Worm (Caenorhabditis elegans) whole organism, young adult: ENCODE data around the gene spch-1.

Source experiments
- B0035.1 ChIP-seq: sonication (generic microtip); optimal IDR thresholded peaks from 2 replicates; lab custom pipeline; 2016; ENCODE audit warnings: missing genetic modification characterization, mild to moderate bottlenecking, missing compliant biosample characterization, missing genotype, missing genetic modification reagents
- D2030.7 ChIP-seq: fragments of 200-800 bp; sonication (Bioruptor generic); IDR thresholded peaks from 2 replicates; pipeline ENCODE4 v1.3.6; 2022; ENCODE audit warnings: missing genetic modification reagents, missing genetic modification characterization, missing compliant biosample characterization
- F37B4.10 ChIP-seq: fragments of 200-800 bp; sonication (Bioruptor generic); IDR thresholded peaks from 2 replicates; pipeline ENCODE4 v1.3.6; 2022; ENCODE audit warnings: missing genetic modification characterization, missing compliant biosample characterization
- F55B11.4 ChIP-seq: sonication (generic microtip); optimal IDR thresholded peaks from 2 replicates; lab custom pipeline; 2016; ENCODE audit warnings: missing compliant biosample characterization, missing genetic modification characterization, borderline replicate concordance; ENCODE audit not compliant: insufficient read depth
- F57A8.1 ChIP-seq: fragments of 200-800 bp; sonication (Bioruptor generic); optimal IDR thresholded peaks from 2 replicates; lab custom pipeline; 2018; ENCODE audit warnings: mild to moderate bottlenecking, missing genetic modification characterization, moderate library complexity, missing compliant biosample characterization
- F57C9.4 ChIP-seq: sonication (generic microtip); optimal IDR thresholded peaks from 2 replicates; lab custom pipeline; 2017; ENCODE audit warnings: mild to moderate bottlenecking, missing genetic modification characterization, missing compliant biosample characterization
- T07F8.4 ChIP-seq: sonication (generic microtip); optimal IDR thresholded peaks from 2 replicates; lab custom pipeline; 2016; ENCODE audit warnings: mild to moderate bottlenecking, missing genetic modification characterization, moderate library complexity, missing compliant biosample characterization
- Y53F4B.3 ChIP-seq: fragments of 200-800 bp; sonication (Bioruptor generic); IDR thresholded peaks from 2 replicates; pipeline ENCODE4 v1.3.6; 2022; ENCODE audit warnings: missing genetic modification reagents, missing genetic modification characterization, missing compliant biosample characterization
- ZK185.1 ChIP-seq: sonication (generic microtip); optimal IDR thresholded peaks from 2 replicates; lab custom pipeline; 2016; ENCODE audit warnings: mild to moderate bottlenecking, missing genetic modification characterization, missing compliant biosample characterization; ENCODE audit not compliant: poor library complexity, severe bottlenecking
- aptf-3 ChIP-seq: fragments of 200-800 bp; sonication (Bioruptor generic); IDR thresholded peaks from 2 replicates; pipeline ENCODE4 v1.3.6; 2022; ENCODE audit warnings: missing genetic modification characterization, missing compliant biosample characterization
- attf-3 ChIP-seq: fragments of 200-800 bp; sonication (Bioruptor generic); conservative IDR thresholded peaks from 2 replicates; pipeline ENCODE4 v1.3.6; 2022; ENCODE audit warnings: missing genetic modification reagents, missing genetic modification characterization, missing compliant biosample characterization
- attf-5 ChIP-seq: fragments of 200-800 bp; sonication (Bioruptor generic); optimal IDR thresholded peaks from 2 replicates; lab custom pipeline; 2018; ENCODE audit warnings: mild to moderate bottlenecking, missing genetic modification characterization, missing compliant biosample characterization
- bed-2 ChIP-seq: fragments of 200-800 bp; sonication (Bioruptor generic); IDR thresholded peaks from 2 replicates; pipeline ENCODE4 v1.3.6; 2022; ENCODE audit warnings: missing genetic modification reagents, missing genetic modification characterization, missing compliant biosample characterization
- ceh-58 ChIP-seq: fragments of 200-800 bp; sonication (Bioruptor generic); IDR thresholded peaks from 2 replicates; pipeline ENCODE4 v1.3.6; 2022; ENCODE audit warnings: missing genetic modification characterization, missing compliant biosample characterization
- chd-7 ChIP-seq: sonication (generic microtip); optimal IDR thresholded peaks from 2 replicates; lab custom pipeline; 2016; ENCODE audit warnings: mild to moderate bottlenecking, missing genetic modification characterization, moderate library complexity, missing compliant biosample characterization
- die-1 ChIP-seq: sonication (generic microtip); optimal IDR thresholded peaks from 2 replicates; lab custom pipeline; 2016; ENCODE audit warnings: missing genotype, mild to moderate bottlenecking, missing genetic modification characterization, missing compliant biosample characterization
- efl-1 ChIP-seq: fragments of 150-350 bp; optimal IDR thresholded peaks from 2 replicates; lab custom pipeline; 2014; ENCODE audit warnings: missing biosample characterization, missing genetic modification reagents, missing genetic modification characterization
- egrh-3 ChIP-seq: fragments of 200-800 bp; sonication (Bioruptor generic); IDR thresholded peaks from 2 replicates; pipeline ENCODE4 v1.3.6; 2022; ENCODE audit warnings: missing genetic modification reagents, missing genetic modification characterization, missing compliant biosample characterization
- ekl-4 ChIP-seq: fragments of 200-800 bp; sonication (Bioruptor generic); IDR thresholded peaks from 2 replicates; pipeline ENCODE4 v1.3.6; 2022; ENCODE audit warnings: missing genetic modification reagents, missing genetic modification characterization, missing compliant biosample characterization
- him-1 ChIP-seq: sonication (generic microtip); optimal IDR thresholded peaks from 2 replicates; lab custom pipeline; 2016; ENCODE audit warnings: missing genotype, missing genetic modification reagents, missing genetic modification characterization, missing compliant biosample characterization
- hlh-26 ChIP-seq: fragments of 200-800 bp; sonication (Bioruptor generic); conservative IDR thresholded peaks from 2 replicates; pipeline ENCODE4 v1.3.6; 2022; ENCODE audit warnings: missing genetic modification reagents, missing genetic modification characterization, missing compliant biosample characterization
- lin-40 ChIP-seq: sonication (generic microtip); optimal IDR thresholded peaks from 2 replicates; lab custom pipeline; 2016; ENCODE audit warnings: missing genetic modification characterization, mild to moderate bottlenecking, missing compliant biosample characterization, missing genotype, missing genetic modification reagents
- lir-1 ChIP-seq: fragments of 200-800 bp; sonication (Bioruptor generic); conservative IDR thresholded peaks from 2 replicates; pipeline ENCODE4 v1.3.6; 2022; ENCODE audit warnings: missing genetic modification reagents, missing genetic modification characterization, missing compliant biosample characterization
- madf-6 ChIP-seq: fragments of 200-800 bp; sonication (Bioruptor generic); IDR thresholded peaks from 2 replicates; pipeline ENCODE4 v1.3.6; 2022; ENCODE audit warnings: missing genetic modification reagents, missing genetic modification characterization, missing compliant biosample characterization
- madf-8 ChIP-seq: fragments of 200-800 bp; sonication (Bioruptor generic); conservative IDR thresholded peaks from 2 replicates; pipeline ENCODE4 v1.3.6; 2022; ENCODE audit warnings: missing genetic modification reagents, missing genetic modification characterization, missing compliant biosample characterization
- nfyb-1 ChIP-seq: fragments of 200-800 bp; sonication (Bioruptor generic); IDR thresholded peaks from 2 replicates; pipeline ENCODE4 v1.3.6; 2022; ENCODE audit warnings: missing genetic modification reagents, missing genetic modification characterization, missing compliant biosample characterization
- pbrm-1 ChIP-seq: fragments of 200-800 bp; sonication (Bioruptor generic); IDR thresholded peaks from 2 replicates; pipeline ENCODE4 v1.3.6; 2022; ENCODE audit warnings: missing genetic modification reagents, missing genetic modification characterization, missing compliant biosample characterization
- rcor-1 ChIP-seq: fragments of 200-800 bp; sonication (Bioruptor generic); IDR thresholded peaks from 2 replicates; pipeline ENCODE4 v1.3.6; 2022; ENCODE audit warnings: missing genetic modification reagents, missing genetic modification characterization, missing compliant biosample characterization
- rpc-1 ChIP-seq, 2 experiments: fragments of 150-350 bp in 1 of 2; sonication (generic microtip) in 1 of 2; optimal IDR thresholded peaks; 2 replicates each; lab custom pipeline; 2014 to 2018; ENCODE audit warnings: missing biosample characterization in 1 of 2, missing genetic modification characterization in 1 of 2, missing genetic modification reagents in 1 of 2, missing genotype in 1 of 2
- sptf-2 ChIP-seq: fragments of 200-800 bp; sonication (Bioruptor generic); optimal IDR thresholded peaks from 2 replicates; lab custom pipeline; 2018; ENCODE audit warnings: mild to moderate bottlenecking, missing genetic modification characterization, missing compliant biosample characterization
- tlf-1 ChIP-seq: fragments of 200-800 bp; sonication (Bioruptor generic); optimal IDR thresholded peaks from 2 replicates; lab custom pipeline; 2018; ENCODE audit warnings: mild to moderate bottlenecking, missing genetic modification characterization, missing compliant biosample characterization
- unc-130 ChIP-seq: sonication (generic microtip); optimal IDR thresholded peaks from 2 replicates; lab custom pipeline; 2016; ENCODE audit warnings: missing genetic modification reagents, missing genetic modification characterization, missing compliant biosample characterization
- ztf-18 ChIP-seq: sonication (generic microtip); optimal IDR thresholded peaks from 2 replicates; lab custom pipeline; 2016; ENCODE audit warnings: missing genotype, mild to moderate bottlenecking, missing genetic modification characterization, missing compliant biosample characterization
- ztf-26 ChIP-seq: sonication (generic microtip); optimal IDR thresholded peaks from 2 replicates; lab custom pipeline; 2017; ENCODE audit warnings: missing genetic modification characterization, missing compliant biosample characterization

Gene spch-1

ce11 chrIV:10071121-10071520 is 40.2 kb downstream of the spch-1 start:
- TF ChIP-seq egrh-3 (peak; percentile 57; the same call in 1 of the 2 replicates), madf-6 (GFP tag; lab: Robert Waterston, UW) (peak; percentile 75), madf-8 (GFP tag; lab: Robert Waterston, UW) (peak; percentile 38; the same call in 1 of the 2 replicates), efl-1 (GFP tag; lab: Kevin White, UChicago) (peak; percentile 42)
- TF ChIP-seq, all 124 proteins: peak for 4; not testable (repeated sequence) for 120

- TF ChIP-seq ztf-26 (tag; lab: Kevin White, UChicago) = no peak
- no peak for TF ChIP-seq die-1
- no peak for TF ChIP-seq B0035.1 (tag; lab: Kevin White, UChicago)
- no peak for TF ChIP-seq him-1 (tag; lab: Kevin White, UChicago)
- no peak for TF ChIP-seq nfyb-1 (GFP tag; lab: Robert Waterston, UW)
- TF ChIP-seq rcor-1 (GFP tag; lab: Robert Waterston, UW) = no peak
- no peak for TF ChIP-seq ZK185.1 (tag; lab: Kevin White, UChicago)
- no peak for TF ChIP-seq D2030.7 (GFP tag; lab: Robert Waterston, UW)
- TF ChIP-seq sptf-2 (GFP tag; lab: Kevin White, UChicago) = no peak
- no peak for TF ChIP-seq ztf-18 (tag; lab: Kevin White, UChicago)
- TF ChIP-seq, all 124 proteins: peak for 0
Observed at ce11 chrIV:10068266-10068665, 43.1 kb downstream of the spch-1 start.

- TF ChIP-seq D2030.7 (GFP tag; lab: Robert Waterston, UW) = no peak
- no peak for TF ChIP-seq F37B4.10
- no peak for TF ChIP-seq T07F8.4 (tag; lab: Kevin White, UChicago)
- TF ChIP-seq attf-3 = no peak
- TF ChIP-seq hlh-26 = no peak
- no peak for TF ChIP-seq rpc-1 (optimal IDR thresholded peaks at IDR 0.05; lab: Kevin White, UChicago)
- no peak for TF ChIP-seq rpc-1 (tag; optimal IDR thresholded peaks at IDR 0.05; lab: Kevin White, UChicago)
- TF ChIP-seq F57A8.1 = no peak
- no peak for TF ChIP-seq attf-5
- no peak for TF ChIP-seq pbrm-1 (GFP tag; lab: Robert Waterston, UW)
Observed at ce11 chrIV:10067541-10067940, 43.8 kb downstream of the spch-1 start, which contains the start of gene cwn-2. Gene cwn-2 (plus strand): TSS chrIV:10067816.

ce11 chrIV:10066456-10066855 is 44.9 kb downstream of the spch-1 start:
- TF ChIP-seq lir-1 (GFP tag; lab: Robert Waterston, UW) (no peak), F57C9.4 (no peak), tlf-1 (no peak), ceh-58 (no peak), ekl-4 (no peak), aptf-3 (no peak), chd-7 (tag; lab: Kevin White, UChicago) (no peak)

- TF ChIP-seq unc-130 (GFP tag; lab: Kevin White, UChicago) (no peak), F55B11.4 (tag; lab: Kevin White, UChicago) (no peak), bed-2 (no peak), rpc-1 (optimal IDR thresholded peaks at IDR 0.05; lab: Kevin White, UChicago) (no peak), rpc-1 (tag; optimal IDR thresholded peaks at IDR 0.05; lab: Kevin White, UChicago) (no peak), hlh-26 (no peak), tlf-1 (no peak), Y53F4B.3 (GFP tag; lab: Robert Waterston, UW) (no peak), lin-40 (no peak)
Observed at ce11 chrIV:10065159-10065558, 46.2 kb downstream of the spch-1 start.
